Worm (Caenorhabditis elegans) whole organism, young adult: Measurements from ENCODE around the gene srx-121.

Experiments
- C06A6.2 ChIP-seq: fragments of 200-800 bp; sonication (Bioruptor generic); conservative IDR thresholded peaks from 2 replicates; pipeline ENCODE4 v1.3.6; 2022; ENCODE audit warnings: missing genetic modification characterization, missing compliant biosample characterization
- C17E4.6 ChIP-seq: fragments of 200-800 bp; sonication (Bioruptor generic); IDR thresholded peaks from 2 replicates; pipeline ENCODE4 v1.3.6; 2022; ENCODE audit warnings: missing genetic modification reagents, missing genetic modification characterization, missing compliant biosample characterization
- F55B11.4 ChIP-seq: sonication (generic microtip); optimal IDR thresholded peaks from 2 replicates; lab custom pipeline; 2016; ENCODE audit warnings: missing compliant biosample characterization, missing genetic modification characterization, borderline replicate concordance; ENCODE audit not compliant: insufficient read depth
- T07F8.4 ChIP-seq: sonication (generic microtip); optimal IDR thresholded peaks from 2 replicates; lab custom pipeline; 2016; ENCODE audit warnings: mild to moderate bottlenecking, missing genetic modification characterization, moderate library complexity, missing compliant biosample characterization
- Y79H2A.3 ChIP-seq: fragments of 200-800 bp; sonication (Bioruptor generic); conservative IDR thresholded peaks from 2 replicates; pipeline ENCODE4 v1.3.6; 2022; ENCODE audit warnings: missing genetic modification reagents, missing genetic modification characterization, missing compliant biosample characterization
- akir-1 ChIP-seq: fragments of 200-800 bp; sonication (Bioruptor generic); optimal IDR thresholded peaks from 2 replicates; lab custom pipeline; 2018; ENCODE audit warnings: mild to moderate bottlenecking, missing genetic modification characterization, moderate library complexity, missing compliant biosample characterization
- egl-44 ChIP-seq: fragments of 200-800 bp; sonication (Bioruptor generic); IDR thresholded peaks from 2 replicates; pipeline ENCODE4 v1.3.6; 2022; ENCODE audit warnings: missing genetic modification reagents, missing genetic modification characterization, missing compliant biosample characterization
- hlh-26 ChIP-seq: fragments of 200-800 bp; sonication (Bioruptor generic); conservative IDR thresholded peaks from 2 replicates; pipeline ENCODE4 v1.3.6; 2022; ENCODE audit warnings: missing genetic modification reagents, missing genetic modification characterization, missing compliant biosample characterization
- sea-2 ChIP-seq: fragments of 200-800 bp; sonication (Bioruptor generic); IDR thresholded peaks from 2 replicates; pipeline ENCODE4 v1.3.6; 2022; ENCODE audit warnings: missing genetic modification characterization, missing compliant biosample characterization
- ztf-18 ChIP-seq: sonication (generic microtip); optimal IDR thresholded peaks from 2 replicates; lab custom pipeline; 2016; ENCODE audit warnings: missing genotype, mild to moderate bottlenecking, missing genetic modification characterization, missing compliant biosample characterization

- TF ChIP-seq sea-2 (GFP tag; lab: Robert Waterston, UW): no peak
- no peak for TF ChIP-seq hlh-26
- TF ChIP-seq akir-1 (GFP tag; lab: Kevin White, UChicago): no peak
- TF ChIP-seq T07F8.4 (tag; lab: Kevin White, UChicago): no peak
- no peak for TF ChIP-seq F55B11.4
- no peak for TF ChIP-seq ztf-18 (tag; lab: Kevin White, UChicago)
- TF ChIP-seq egl-44: no peak
- TF ChIP-seq C17E4.6 (GFP tag; lab: Robert Waterston, UW): no peak
- TF ChIP-seq C06A6.2 (GFP tag; lab: Robert Waterston, UW): no peak
- TF ChIP-seq Y79H2A.3 (GFP tag; lab: Robert Waterston, UW): no peak
These were observed 14.3 kb downstream of the srx-121 start, which contains the start of gene C04E12.5 for ce11 chrV:3358267-3358666.
